Worm (Caenorhabditis elegans) whole organism, L4/young adult: ENCODE data around the gene ZK1248.19.
"Not testable (repeated sequence)": the region's sequence is repeated elsewhere in the genome, so short reads cannot be mapped to it uniquely, and the experiment has no call there.

Source experiments
- W03F9.2 ChIP-seq: fragments of 150-350 bp; optimal IDR thresholded peaks from 2 replicates; lab custom pipeline; 2014; ENCODE audit warnings: missing biosample characterization, missing genetic modification characterization
- dao-5 ChIP-seq: sonication (generic microtip); optimal IDR thresholded peaks from 2 replicates; lab custom pipeline; 2016; ENCODE audit warnings: missing genotype, missing genetic modification characterization, moderate library complexity, missing compliant biosample characterization
- him-1 ChIP-seq: sonication (generic microtip); optimal IDR thresholded peaks from 2 replicates; lab custom pipeline; 2016; ENCODE audit warnings: missing genotype, missing genetic modification reagents, missing genetic modification characterization, missing compliant biosample characterization

ZK1248.19 gene

DNA sequence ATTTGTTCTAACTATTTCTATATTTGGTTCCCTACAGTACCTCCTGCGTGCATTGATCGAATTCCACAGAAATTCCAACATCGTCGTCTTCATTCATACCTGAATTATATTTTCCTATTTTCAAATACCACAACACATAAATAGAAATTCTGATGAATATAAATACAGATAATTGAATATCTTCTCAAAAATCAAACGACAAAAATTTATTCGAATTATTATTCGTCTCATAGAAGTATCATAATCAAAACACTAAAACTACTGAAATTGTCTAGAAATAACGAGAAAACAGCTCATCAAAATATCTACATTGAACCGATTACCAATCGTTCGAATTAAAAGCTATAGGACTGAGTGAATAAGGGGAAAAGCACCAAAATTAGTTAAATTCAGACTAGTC is 6.1 kb downstream of the ZK1248.19 start, which contains the start of gene gtap-1:
gtap-1 (minus strand) TSS at position 101 of the 400 bp plus-strand sequence.
- TF ChIP-seq W03F9.2 (tag; lab: Kevin White, UChicago) (no peak), him-1 (tag; lab: Kevin White, UChicago) (no peak), dao-5 (tag; lab: Kevin White, UChicago) (no peak)

DNA sequence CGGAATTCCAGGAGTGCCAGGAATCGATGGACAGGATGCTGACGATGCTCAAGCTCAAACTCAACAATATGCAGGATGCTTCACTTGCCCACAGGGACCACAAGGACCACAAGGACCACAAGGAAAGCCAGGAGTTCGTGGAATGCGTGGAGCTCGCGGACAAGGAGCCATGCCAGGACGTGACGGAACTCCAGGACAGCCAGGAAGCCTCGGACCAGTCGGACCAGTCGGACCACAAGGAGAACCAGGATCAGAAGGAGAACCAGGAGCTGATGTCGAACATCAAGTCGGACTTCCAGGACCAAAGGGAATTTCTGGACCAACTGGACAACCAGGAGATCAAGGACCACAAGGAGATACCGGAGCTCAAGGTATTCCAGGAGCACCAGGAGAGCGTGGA is 7.8 kb downstream of the ZK1248.19 start:
- no peak for TF ChIP-seq W03F9.2 (tag; lab: Kevin White, UChicago)

DNA sequence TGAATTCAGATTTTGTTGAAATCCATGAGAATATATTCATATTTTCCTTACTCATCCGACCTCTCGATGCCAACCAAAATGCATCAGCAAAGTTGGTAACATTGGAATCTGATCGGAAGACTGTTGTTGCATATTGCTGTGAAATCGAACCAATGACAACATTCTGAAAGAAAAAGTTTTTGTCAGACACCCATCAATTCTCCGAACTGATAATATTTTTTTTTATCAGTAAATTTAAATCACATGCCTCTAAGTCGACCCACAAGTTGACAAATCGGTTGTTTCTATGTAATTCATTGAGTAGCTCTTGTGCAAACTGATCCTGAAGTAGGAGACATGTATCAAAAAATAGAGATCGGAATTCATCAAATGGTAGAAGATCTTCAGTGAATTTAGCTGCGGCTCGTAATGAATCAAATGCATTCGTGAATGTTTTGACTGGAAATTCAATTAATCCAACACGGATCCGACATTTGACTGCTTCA is 9.2 kb downstream of the ZK1248.19 start, which contains the start of gene col-74:
col-74 (plus strand) TSS at position 435 of the 485 bp plus-strand sequence.
- TF ChIP-seq dao-5 (tag; lab: Kevin White, UChicago) (no peak), him-1 (tag; lab: Kevin White, UChicago) (no peak), W03F9.2 (tag; lab: Kevin White, UChicago) (no peak)

DNA sequence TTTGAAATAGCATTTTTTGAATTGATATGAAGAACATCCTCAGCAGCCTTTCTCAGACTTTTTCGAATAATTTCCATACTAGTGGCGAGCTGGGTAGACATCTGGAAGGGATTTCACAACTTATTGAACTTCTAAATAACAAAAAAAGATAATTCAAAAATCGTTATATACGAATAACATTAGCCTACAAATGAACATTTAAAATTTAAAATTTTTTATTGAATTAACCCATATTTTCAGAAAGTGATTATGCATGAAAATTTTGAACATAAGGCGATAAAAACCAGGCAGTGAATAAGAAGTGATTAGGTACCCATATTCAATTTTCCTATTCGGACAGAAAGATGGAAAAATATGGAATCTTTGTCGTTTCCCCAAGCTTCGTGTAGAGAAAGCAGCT is 10.7 kb downstream of the ZK1248.19 start, which contains the start of gene ZK1248.11:
ZK1248.11 (minus strand) TSS at position 101 of the 400 bp plus-strand sequence.
- TF ChIP-seq dao-5 (tag; lab: Kevin White, UChicago), result no peak
- no peak for TF ChIP-seq him-1 (tag; lab: Kevin White, UChicago)
- no peak for TF ChIP-seq W03F9.2 (tag; lab: Kevin White, UChicago)

DNA sequence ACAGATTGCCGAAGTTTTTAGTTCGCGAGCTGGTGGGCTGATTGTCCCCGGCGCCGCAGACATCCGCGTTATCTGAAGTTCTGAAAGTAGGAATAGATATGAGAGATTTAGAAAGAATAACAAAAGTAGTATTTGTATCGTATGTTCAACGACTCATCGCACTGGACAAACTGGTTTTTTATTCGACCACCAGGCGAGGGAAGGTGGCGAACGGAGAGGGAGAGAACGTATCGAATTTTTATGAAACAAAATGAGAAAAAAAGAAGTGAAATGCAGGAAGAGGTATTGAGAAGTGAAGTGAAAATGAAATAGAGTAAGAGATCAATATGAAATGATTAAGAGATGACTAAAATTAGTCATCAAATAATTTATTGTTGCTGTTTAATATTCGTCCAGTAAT is 11.8 kb downstream of the ZK1248.19 start, which contains the start of gene tbc-2:
tbc-2 (minus strand) TSS at position 80 of the 400 bp plus-strand sequence.
- TF ChIP-seq dao-5 (tag; lab: Kevin White, UChicago) (no peak), W03F9.2 (tag; lab: Kevin White, UChicago) (no peak), him-1 (tag; lab: Kevin White, UChicago) (no peak)

DNA sequence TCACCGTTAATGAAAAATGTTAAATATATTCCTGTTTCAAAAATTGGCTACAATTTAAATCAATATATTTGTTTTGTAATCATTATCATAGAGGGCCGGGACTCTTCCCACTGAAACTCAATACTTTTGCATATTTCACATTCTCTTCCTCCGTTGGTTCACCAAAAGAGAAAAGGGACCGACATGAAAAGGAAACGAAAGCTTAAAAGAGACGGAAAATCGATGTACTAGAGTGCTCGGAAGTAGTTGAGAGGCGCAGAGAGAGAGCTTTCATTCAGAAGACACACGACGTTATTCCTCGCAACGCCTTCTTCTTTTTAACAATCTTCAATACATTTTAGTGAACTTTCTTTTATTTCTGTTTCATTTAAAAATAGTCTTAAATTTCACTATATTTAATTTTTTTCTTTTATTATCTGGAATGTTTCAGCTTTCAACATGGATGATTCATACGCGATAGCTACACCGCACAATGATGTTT is 18.9 kb downstream of the ZK1248.19 start, which contains the start of gene ehs-1:
ehs-1 (plus strand) TSS at position 431 of the 481 bp plus-strand sequence.
- no peak for TF ChIP-seq dao-5 (tag; lab: Kevin White, UChicago)
- TF ChIP-seq W03F9.2 (tag; lab: Kevin White, UChicago), result no peak
- TF ChIP-seq him-1 (tag; lab: Kevin White, UChicago), result no peak

DNA sequence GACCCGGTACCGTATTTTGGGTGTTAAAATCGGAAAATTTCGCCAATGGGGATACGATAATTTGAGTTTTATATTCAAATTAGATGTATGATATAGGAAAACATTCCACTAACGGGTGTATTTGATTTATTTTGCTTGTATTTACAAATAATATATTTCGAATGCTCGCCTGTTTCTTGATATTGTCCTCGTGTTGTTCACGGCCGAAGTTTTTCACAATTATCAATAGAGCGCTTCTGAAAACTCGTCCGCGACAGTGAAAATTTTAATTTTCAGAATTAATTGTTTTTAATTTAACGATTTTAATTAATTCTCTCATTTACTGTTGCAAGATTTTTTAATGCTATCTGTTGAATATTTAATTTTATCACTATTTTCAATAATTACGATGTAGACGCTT is 19.6 kb downstream of the ZK1248.19 start:
- TF ChIP-seq W03F9.2 (tag; lab: Kevin White, UChicago) (peak; percentile 61), him-1 (tag; lab: Kevin White, UChicago) (no peak), dao-5 (tag; lab: Kevin White, UChicago) (no peak)

DNA sequence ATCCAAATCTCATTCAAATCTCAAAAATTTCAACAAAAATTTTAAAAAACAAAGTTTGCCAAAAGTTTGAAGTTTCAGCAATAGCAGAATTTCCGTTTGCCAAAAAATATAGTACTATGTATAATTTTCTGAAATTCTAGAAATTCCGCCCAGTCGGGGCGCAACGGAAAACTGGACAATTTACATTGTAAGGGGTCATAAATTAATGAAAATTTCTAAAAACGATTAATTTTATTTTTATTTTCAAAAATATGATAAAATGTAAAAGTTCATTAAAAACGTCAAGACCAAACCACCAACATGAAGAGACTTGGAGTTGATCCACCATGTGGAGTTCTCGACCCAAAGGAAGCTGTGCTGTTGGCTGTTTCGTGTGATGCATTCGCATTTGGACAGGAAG is 20.9 kb downstream of the ZK1248.19 start, which contains the start of gene ZK1248.4:
ZK1248.4 (plus strand) TSS at position 301 of the 400 bp plus-strand sequence.
- TF ChIP-seq dao-5 (tag; lab: Kevin White, UChicago), result no peak
- TF ChIP-seq W03F9.2 (tag; lab: Kevin White, UChicago), result no peak
- TF ChIP-seq him-1 (tag; lab: Kevin White, UChicago), result no peak

DNA sequence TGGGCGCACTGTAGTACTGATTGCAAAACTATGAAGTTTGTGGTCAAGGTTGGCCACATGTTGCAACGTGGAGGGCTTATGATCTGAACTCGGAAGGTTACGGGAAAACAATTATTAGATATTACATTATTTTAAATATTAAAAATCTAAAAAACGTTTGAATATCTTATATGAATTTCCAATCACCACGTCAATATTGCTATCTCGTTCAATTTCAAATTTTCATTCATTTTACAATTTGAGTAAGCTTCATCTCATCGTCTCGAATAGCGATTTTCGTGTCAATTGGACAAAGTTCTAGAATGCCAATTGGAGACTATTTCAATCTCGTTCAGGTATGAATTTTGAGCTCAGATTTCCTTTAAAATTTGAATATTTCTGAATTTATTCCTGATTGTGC is 22.9 kb downstream of the ZK1248.19 start, which contains the start of gene ZK1248.20:
ZK1248.20 (plus strand) TSS at position 301 of the 400 bp plus-strand sequence.
- TF ChIP-seq him-1 (tag; lab: Kevin White, UChicago), result no peak
- TF ChIP-seq dao-5 (tag; lab: Kevin White, UChicago), result no peak
- TF ChIP-seq W03F9.2 (tag; lab: Kevin White, UChicago), result no peak

DNA sequence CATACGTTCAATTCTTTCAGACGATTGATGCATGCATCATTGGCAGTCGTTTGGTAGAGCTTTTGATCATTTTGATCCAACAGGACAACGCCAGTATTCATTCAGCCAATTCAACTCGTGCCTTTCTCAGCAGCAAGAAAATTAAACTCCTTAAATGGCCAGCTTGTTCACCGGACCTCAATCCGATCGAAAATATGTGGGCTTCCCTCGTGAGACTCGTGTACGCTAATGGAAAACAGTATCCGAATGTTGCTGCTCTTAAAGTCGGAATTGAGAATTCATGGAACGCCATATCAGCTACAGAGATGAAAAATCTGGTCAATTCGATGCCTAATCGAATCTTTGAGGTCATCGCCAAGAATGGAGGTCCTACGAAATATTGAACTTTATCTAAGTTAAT is 23.8 kb downstream of the ZK1248.19 start, which contains the start of gene wago-5:
wago-5 (minus strand) TSS at position 101 of the 400 bp plus-strand sequence.
- TF ChIP-seq him-1, dao-5, W03F9.2 (tag; lab: Kevin White, UChicago): not testable (repeated sequence)

DNA sequence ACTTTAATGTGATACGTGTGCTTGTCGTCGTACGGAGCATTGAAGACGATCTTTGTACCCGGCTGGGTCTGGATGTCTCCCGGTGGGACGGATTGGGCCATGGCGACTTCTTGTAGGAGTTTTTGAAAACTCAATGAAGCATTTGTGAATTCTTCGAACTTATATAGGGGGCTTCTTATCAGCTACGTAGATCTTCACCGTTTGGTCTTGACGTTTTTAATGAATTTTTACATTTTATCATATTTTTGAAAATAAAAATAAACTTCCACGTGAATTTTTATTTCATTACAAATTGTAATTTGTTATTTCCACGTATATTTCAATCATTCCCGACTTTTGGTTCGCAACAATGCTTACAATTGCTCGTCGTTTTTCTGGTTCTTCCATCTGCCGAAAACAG is 29.0 kb downstream of the ZK1248.19 start, which contains the start of the genes msp-64 and ZK1248.5:
msp-64 (minus strand) TSS at position 101 of the 400 bp plus-strand sequence.
ZK1248.5 (plus strand) TSS at position 285 of the 400 bp plus-strand sequence.
- TF ChIP-seq W03F9.2 (tag; lab: Kevin White, UChicago) (no peak), him-1 (tag; lab: Kevin White, UChicago) (no peak), dao-5 (tag; lab: Kevin White, UChicago) (no peak)

DNA sequence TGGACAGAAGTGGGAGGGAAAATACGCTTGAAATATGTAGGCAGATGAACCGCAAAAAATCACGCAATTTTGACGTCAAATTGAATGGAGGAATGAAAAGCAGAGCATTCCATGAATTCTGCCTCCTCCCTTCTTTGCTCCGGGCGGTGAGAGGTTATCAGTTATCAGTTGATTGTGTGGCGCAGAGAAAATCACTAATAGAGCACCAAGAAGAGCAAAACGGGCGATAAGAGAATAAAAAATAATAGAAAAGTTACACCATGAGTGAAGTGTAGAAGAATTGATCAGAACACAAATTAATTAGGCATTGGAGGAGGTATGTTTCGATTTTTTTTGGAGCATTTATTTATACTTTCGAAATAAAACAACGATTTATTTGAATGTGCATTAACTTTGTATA is 32.7 kb downstream of the ZK1248.19 start:
- no peak for TF ChIP-seq W03F9.2 (tag; lab: Kevin White, UChicago)
- no peak for TF ChIP-seq dao-5 (tag; lab: Kevin White, UChicago)
- no peak for TF ChIP-seq him-1 (tag; lab: Kevin White, UChicago)

DNA sequence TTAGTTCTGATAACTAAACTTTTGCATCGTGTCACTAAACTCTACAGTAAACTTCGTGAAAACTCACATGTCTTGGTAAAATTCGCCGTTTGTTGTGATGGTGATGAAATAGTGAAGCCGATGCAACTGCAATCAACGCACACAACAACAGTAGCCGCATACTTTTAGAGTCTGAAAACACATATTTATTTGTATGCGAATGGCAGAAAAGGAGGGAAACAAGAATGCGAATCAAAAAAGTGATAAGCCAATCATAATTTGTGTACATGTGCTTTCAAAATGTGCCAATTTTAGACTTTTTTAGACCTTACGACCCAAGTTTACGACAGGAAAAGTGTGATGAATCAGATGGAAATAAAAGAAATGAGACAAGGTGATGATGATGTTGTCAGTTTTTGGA is 33.9 kb downstream of the ZK1248.19 start, which contains the start of gene K05F1.10:
K05F1.10 (minus strand) TSS at position 171 of the 400 bp plus-strand sequence.
- TF ChIP-seq W03F9.2 (tag; lab: Kevin White, UChicago) (no peak), dao-5 (tag; lab: Kevin White, UChicago) (no peak), him-1 (tag; lab: Kevin White, UChicago) (no peak)
